Worm (Caenorhabditis elegans) whole organism, L1 larva: Measurements from ENCODE around the gene C56E6.4.

Experiments used
- C04F5.9 ChIP-seq: sonication (generic microtip); optimal IDR thresholded peaks from 2 replicates; lab custom pipeline; 2016; ENCODE audit warnings: missing genetic modification characterization, missing compliant biosample characterization
- C16A3.4 ChIP-seq: fragments of 150-350 bp; optimal IDR thresholded peaks from 2 replicates; lab custom pipeline; 2014; ENCODE audit warnings: missing biosample characterization, missing genetic modification characterization
- F16B12.6 ChIP-seq: fragments of 150-350 bp; optimal IDR thresholded peaks from 2 replicates; lab custom pipeline; 2014; ENCODE audit warnings: missing biosample characterization, missing genetic modification characterization
- Y116A8C.19 ChIP-seq: sonication (generic microtip); optimal IDR thresholded peaks from 2 replicates; lab custom pipeline; 2016; ENCODE audit warnings: missing compliant biosample characterization, missing genetic modification characterization, borderline replicate concordance
- alr-1 ChIP-seq: fragments of 200-800 bp; sonication (Bioruptor generic); optimal IDR thresholded peaks from 2 replicates; lab custom pipeline; 2018; ENCODE audit warnings: borderline replicate concordance, mild to moderate bottlenecking, missing genetic modification characterization, missing compliant biosample characterization
- ama-1 ChIP-seq: fragments of 150-350 bp; optimal IDR thresholded peaks from 2 replicates; lab custom pipeline; 2014
- ceh-63 ChIP-seq: fragments of 200-800 bp; sonication (Bioruptor generic); optimal IDR thresholded peaks from 2 replicates; lab custom pipeline; 2018; ENCODE audit warnings: mild to moderate bottlenecking, missing genetic modification characterization, missing compliant biosample characterization
- ceh-90 ChIP-seq: sonication (generic microtip); optimal IDR thresholded peaks from 2 replicates; lab custom pipeline; 2016; ENCODE audit warnings: missing genetic modification characterization, missing compliant biosample characterization
- ces-1 ChIP-seq: fragments of 150-350 bp; optimal IDR thresholded peaks from 2 replicates; lab custom pipeline; 2014; ENCODE audit warnings: missing biosample characterization, missing genetic modification reagents, missing genetic modification characterization
- dpl-1 ChIP-seq, 3 experiments: fragments of 150-350 bp in 2 of 3; sonication (generic microtip) in 1 of 3; optimal IDR thresholded peaks; 2 replicates each; lab custom pipeline; 2014 to 2017; ENCODE audit warnings: missing biosample characterization in 3 of 3, missing genetic modification characterization in 3 of 3, missing genetic modification reagents in 3 of 3
- dsc-1 ChIP-seq: sonication (generic microtip); optimal IDR thresholded peaks from 2 replicates; lab custom pipeline; 2016; ENCODE audit warnings: mild to moderate bottlenecking, missing genetic modification characterization, missing compliant biosample characterization
- efl-1 ChIP-seq, 4 experiments: fragments of 150-350 bp; optimal IDR thresholded peaks in 3 of 4; peaks in 1 of 4; 1 replicate in 1 of 4; 2 replicates in 3 of 4; lab custom pipeline; 2014; ENCODE audit warnings: missing biosample characterization in 2 of 4, missing genetic modification characterization in 2 of 4, missing genetic modification reagents in 2 of 4
- egl-13 ChIP-seq: sonication (generic microtip); optimal IDR thresholded peaks from 2 replicates; lab custom pipeline; 2016; ENCODE audit warnings: missing genotype, missing genetic modification reagents, missing genetic modification characterization, missing compliant biosample characterization
- elt-2 ChIP-seq: sonication (generic microtip); optimal IDR thresholded peaks from 2 replicates; lab custom pipeline; 2016; ENCODE audit warnings: missing genetic modification characterization, mild to moderate bottlenecking, inconsistent platforms, missing compliant biosample characterization, missing genetic modification reagents
- elt-3 ChIP-seq, 6 experiments: fragments of 150-350 bp in 1 of 6; sonication (generic microtip); optimal IDR thresholded peaks; 2 replicates each; lab custom pipeline; 2017 to 2018; ENCODE audit warnings: missing biosample characterization in 6 of 6, missing genetic modification characterization in 6 of 6, inconsistent platforms in 1 of 6
- ets-5 ChIP-seq: fragments of 200-800 bp; sonication (Bioruptor generic); IDR thresholded peaks from 2 replicates; pipeline ENCODE4 v1.3.6; 2022; ENCODE audit warnings: missing genetic modification characterization, missing compliant biosample characterization
- fkh-10 ChIP-seq: sonication (generic microtip); optimal IDR thresholded peaks from 2 replicates; lab custom pipeline; 2017; ENCODE audit warnings: missing biosample characterization, missing genetic modification reagents, missing genetic modification characterization
- fkh-8 ChIP-seq: sonication (generic microtip); optimal IDR thresholded peaks from 2 replicates; lab custom pipeline; 2016; ENCODE audit warnings: mild to moderate bottlenecking, missing genetic modification characterization, missing compliant biosample characterization
- grh-1 ChIP-seq: fragments of 200-800 bp; sonication (Bioruptor generic); IDR thresholded peaks from 2 replicates; pipeline ENCODE4 v1.3.6; 2022; ENCODE audit warnings: missing genetic modification reagents, missing genetic modification characterization, missing compliant biosample characterization
- hlh-4 ChIP-seq: sonication (generic microtip); optimal IDR thresholded peaks from 2 replicates; lab custom pipeline; 2016; ENCODE audit warnings: mild to moderate bottlenecking, missing genetic modification characterization, missing compliant biosample characterization
- hpl-2 ChIP-seq: fragments of 150-350 bp; optimal IDR thresholded peaks from 2 replicates; lab custom pipeline; 2014; ENCODE audit warnings: missing biosample characterization, missing genetic modification reagents, missing genetic modification characterization
- irx-1 ChIP-seq: sonication (generic microtip); optimal IDR thresholded peaks from 2 replicates; lab custom pipeline; 2016; ENCODE audit warnings: missing genetic modification characterization, missing compliant biosample characterization
- isw-1 ChIP-seq: fragments of 200-800 bp; sonication (Bioruptor generic); IDR thresholded peaks from 2 replicates; pipeline ENCODE4 v1.3.6; 2022; ENCODE audit warnings: missing genetic modification characterization, missing compliant biosample characterization
- jun-1 ChIP-seq: fragments of 150-350 bp; optimal IDR thresholded peaks from 2 replicates; lab custom pipeline; 2014; ENCODE audit warnings: missing biosample characterization, missing genetic modification reagents, missing genetic modification characterization
- lin-13 ChIP-seq: fragments of 150-350 bp; optimal IDR thresholded peaks from 2 replicates; lab custom pipeline; 2014; ENCODE audit warnings: missing biosample characterization, missing genetic modification reagents, missing genetic modification characterization
- lin-14 ChIP-seq: fragments of 200-800 bp; sonication (Bioruptor generic); optimal IDR thresholded peaks from 2 replicates; lab custom pipeline; 2018; ENCODE audit warnings: mild to moderate bottlenecking, missing genetic modification characterization, moderate library complexity, missing compliant biosample characterization
- lin-15B ChIP-seq: fragments of 150-350 bp; sonication (generic microtip); optimal IDR thresholded peaks from 3 replicates; lab custom pipeline; 2014; ENCODE audit warnings: missing biosample characterization, missing genetic modification characterization
- lin-39 ChIP-seq: fragments of 150-350 bp; optimal IDR thresholded peaks from 2 replicates; lab custom pipeline; 2014; ENCODE audit warnings: missing biosample characterization, missing genetic modification reagents, missing genetic modification characterization
- lir-3 ChIP-seq: sonication (generic microtip); optimal IDR thresholded peaks from 2 replicates; lab custom pipeline; 2016; ENCODE audit warnings: mild to moderate bottlenecking, missing genetic modification characterization, moderate library complexity, missing compliant biosample characterization; ENCODE audit not compliant: poor library complexity
- lsy-2 ChIP-seq, 2 experiments: fragments of 150-350 bp; optimal IDR thresholded peaks; 2 replicates each; lab custom pipeline; 2014; ENCODE audit warnings: missing biosample characterization in 2 of 2, missing genetic modification characterization in 2 of 2
- mef-2 ChIP-seq: fragments of 150-350 bp; optimal IDR thresholded peaks from 2 replicates; lab custom pipeline; 2014; ENCODE audit warnings: missing biosample characterization, missing genetic modification characterization
- nhr-12 ChIP-seq: sonication (generic microtip); optimal IDR thresholded peaks from 2 replicates; lab custom pipeline; 2017; ENCODE audit warnings: missing biosample characterization, missing genetic modification characterization
- nhr-19 ChIP-seq: fragments of 200-800 bp; sonication (Bioruptor generic); conservative IDR thresholded peaks from 2 replicates; pipeline ENCODE4 v1.3.6; 2022; ENCODE audit warnings: missing genetic modification characterization, missing compliant biosample characterization
- nhr-20 ChIP-seq: sonication (generic microtip); optimal IDR thresholded peaks from 2 replicates; lab custom pipeline; 2016; ENCODE audit warnings: mild to moderate bottlenecking, missing genetic modification characterization, missing compliant biosample characterization
- nhr-237 ChIP-seq: fragments of 150-350 bp; optimal IDR thresholded peaks from 2 replicates; lab custom pipeline; 2014; ENCODE audit warnings: missing biosample characterization, missing genetic modification characterization
- nhr-71 ChIP-seq: sonication (generic microtip); optimal IDR thresholded peaks from 2 replicates; lab custom pipeline; 2016; ENCODE audit warnings: mild to moderate bottlenecking, missing genetic modification characterization, moderate library complexity, missing compliant biosample characterization
- nhr-85 ChIP-seq: sonication (generic microtip); peaks from one replicate; lab custom pipeline; 2016; ENCODE audit warnings: missing genetic modification characterization, inconsistent platforms, missing compliant biosample characterization
- pag-3 ChIP-seq: sonication (generic microtip); optimal IDR thresholded peaks from 2 replicates; lab custom pipeline; 2017; ENCODE audit warnings: missing genetic modification characterization, mild to moderate bottlenecking, missing compliant biosample characterization, antibody characterized with exemption, borderline replicate concordance; ENCODE audit not compliant: insufficient read depth
- pqm-1 ChIP-seq: sonication (generic microtip); optimal IDR thresholded peaks from 3 replicates; lab custom pipeline; 2017; ENCODE audit warnings: missing biosample characterization, missing genetic modification characterization
- rnt-1 ChIP-seq: sonication (generic microtip); optimal IDR thresholded peaks from 2 replicates; lab custom pipeline; 2016; ENCODE audit warnings: mild to moderate bottlenecking, missing genetic modification characterization, moderate library complexity, missing compliant biosample characterization
- skn-1 ChIP-seq: fragments of 150-350 bp; optimal IDR thresholded peaks from 2 replicates; lab custom pipeline; 2014; ENCODE audit warnings: missing biosample characterization, missing genetic modification characterization
- snu-23 ChIP-seq: sonication (generic microtip); optimal IDR thresholded peaks from 2 replicates; lab custom pipeline; 2016; ENCODE audit warnings: missing genetic modification characterization, missing compliant biosample characterization
- sox-4 ChIP-seq: sonication (generic microtip); optimal IDR thresholded peaks from 2 replicates; lab custom pipeline; 2016; ENCODE audit warnings: missing genetic modification characterization, missing compliant biosample characterization
- sptf-1 ChIP-seq: fragments of 150-350 bp; optimal IDR thresholded peaks from 2 replicates; lab custom pipeline; 2014; ENCODE audit warnings: missing biosample characterization, missing genetic modification characterization
- sup-37 ChIP-seq: fragments of 200-800 bp; sonication (Bioruptor generic); optimal IDR thresholded peaks from 2 replicates; lab custom pipeline; 2018; ENCODE audit warnings: mild to moderate bottlenecking, missing genetic modification characterization, missing compliant biosample characterization
- unc-62 ChIP-seq: fragments of 150-350 bp; optimal IDR thresholded peaks from 2 replicates; lab custom pipeline; 2014; ENCODE audit warnings: missing biosample characterization, missing genetic modification reagents, missing genetic modification characterization
- unc-98 ChIP-seq: fragments of 200-800 bp; sonication (Bioruptor generic); IDR thresholded peaks from 2 replicates; pipeline ENCODE4 v1.3.6; 2022; ENCODE audit warnings: missing genetic modification characterization, missing compliant biosample characterization
- vab-15 ChIP-seq: sonication (generic microtip); optimal IDR thresholded peaks from 2 replicates; lab custom pipeline; 2017; ENCODE audit warnings: missing genotype, mild to moderate bottlenecking, missing genetic modification characterization, missing compliant biosample characterization
- zip-4 ChIP-seq: fragments of 200-800 bp; sonication (Bioruptor generic); optimal IDR thresholded peaks from 2 replicates; lab custom pipeline; 2018; ENCODE audit warnings: mild to moderate bottlenecking, missing genetic modification characterization, moderate library complexity, missing compliant biosample characterization
- ztf-11 ChIP-seq, 2 experiments: sonication (generic microtip); optimal IDR thresholded peaks; 2 replicates each; lab custom pipeline; 2016 to 2017; ENCODE audit warnings: missing genetic modification characterization in 2 of 2, missing biosample characterization in 1 of 2, missing compliant biosample characterization in 1 of 2
- ztf-4 ChIP-seq: fragments of 150-350 bp; optimal IDR thresholded peaks from 2 replicates; lab custom pipeline; 2014; ENCODE audit warnings: missing biosample characterization, missing genetic modification characterization

The C56E6.4 gene

DNA sequence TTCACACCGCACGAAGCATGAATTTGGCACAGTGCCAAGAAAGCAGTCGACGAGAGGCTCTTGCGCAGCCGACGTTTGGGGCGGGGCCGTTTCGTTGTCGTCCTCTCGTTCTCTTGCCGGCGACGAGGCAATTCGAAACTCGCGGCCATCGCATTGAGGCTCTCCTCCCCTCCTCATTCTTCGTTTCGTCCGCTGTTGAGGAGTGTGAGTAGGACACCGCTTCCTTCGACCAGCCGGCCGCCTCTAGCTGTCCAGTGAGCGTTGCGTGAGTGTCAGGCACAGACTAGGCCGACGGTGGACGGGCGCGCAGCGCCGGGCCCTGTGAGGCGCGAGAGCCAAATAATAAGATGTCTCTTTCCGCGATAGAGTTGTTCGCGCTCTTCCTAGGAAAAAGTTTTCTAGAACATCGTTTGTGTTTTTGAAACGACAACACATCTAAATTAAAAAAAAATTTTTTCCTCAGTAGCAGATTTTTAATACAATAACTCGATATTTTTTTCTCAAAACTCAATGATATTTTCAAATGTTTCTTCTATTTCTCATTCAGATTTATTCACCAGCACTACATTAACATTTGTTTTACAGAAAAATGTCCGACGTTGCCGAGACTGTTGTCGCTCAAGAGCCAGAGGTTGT lies 36.6 kb downstream of the C56E6.4 start, which contains the start of the genes T28D9.11 and T28D9.1 (continued):
- TF ChIP-seq ces-1 (GFP tag; lab: Kevin White, UChicago): no peak
- TF ChIP-seq unc-98 (GFP tag; lab: Robert Waterston, UW): no peak
- TF ChIP-seq ceh-90: no peak
- 0 out of 2 replicates have a peak, but pooled peaks have one; percentile 16 for TF ChIP-seq nhr-19 (GFP tag; lab: Robert Waterston, UW)
- TF ChIP-seq zip-4: no peak
- no peak for TF ChIP-seq pag-3 (tag; lab: Kevin White, UChicago)
- TF ChIP-seq hpl-2: no peak
- no peak for TF ChIP-seq elt-3 (tag; optimal IDR thresholded peaks at IDR 0.05; lab: Kevin White, UChicago)
- peak; percentile 87 for TF ChIP-seq fkh-8
- TF ChIP-seq nhr-12 (tag; lab: Kevin White, UChicago): no peak
- no peak for TF ChIP-seq sptf-1 (tag; lab: Kevin White, UChicago)
- no peak for TF ChIP-seq pqm-1 (tag; lab: Kevin White, UChicago)
- no peak for TF ChIP-seq F16B12.6 (tag; lab: Kevin White, UChicago)
- no peak for TF ChIP-seq nhr-237
- TF ChIP-seq isw-1 (GFP tag; lab: Robert Waterston, UW): no peak
- peak; percentile 55 for TF ChIP-seq nhr-71
- no peak for TF ChIP-seq jun-1 (tag; lab: Kevin White, UChicago)
- peak; percentile 58 for TF ChIP-seq rnt-1
- TF ChIP-seq C16A3.4: peak; percentile 12
- TF ChIP-seq mef-2 (tag; lab: Kevin White, UChicago): no peak
- TF ChIP-seq snu-23 (GFP tag; lab: Kevin White, UChicago): peak; percentile 32
- TF ChIP-seq dsc-1 (tag; lab: Kevin White, UChicago): peak; percentile 18
- no peak for TF ChIP-seq lin-39 (tag; lab: Kevin White, UChicago)
- TF ChIP-seq efl-1 (optimal IDR thresholded peaks at IDR 0.05; lab: Kevin White, UChicago): peak; percentile 38 to 55
- peak in 1 of 2 experiments; percentile 32 for TF ChIP-seq efl-1 (GFP tag; optimal IDR thresholded peaks at IDR 0.05 in 1 of 2; lab: Kevin White, UChicago)
- TF ChIP-seq irx-1 (tag; lab: Kevin White, UChicago): no peak
- no peak for TF ChIP-seq sup-37 (GFP tag; lab: Kevin White, UChicago)
- TF ChIP-seq ztf-4: peak; percentile 23
- no peak for TF ChIP-seq alr-1 (tag; lab: Kevin White, UChicago)
- TF ChIP-seq ets-5 (GFP tag; lab: Robert Waterston, UW): no peak
- TF ChIP-seq lin-13 (GFP tag; lab: Kevin White, UChicago): peak; percentile 33
- no peak for TF ChIP-seq nhr-85 (tag; lab: Kevin White, UChicago)
- no peak for TF ChIP-seq vab-15 (tag; lab: Kevin White, UChicago)
- TF ChIP-seq egl-13: peak; percentile 26
- TF ChIP-seq lin-14 (GFP tag; lab: Kevin White, UChicago): peak; percentile 88
- TF ChIP-seq sox-4 (tag; lab: Kevin White, UChicago): no peak
- TF ChIP-seq elt-2 (tag; lab: Kevin White, UChicago): no peak
- peak in 1 of 2 experiments; percentile 54 for TF ChIP-seq ztf-11 (tag; optimal IDR thresholded peaks at IDR 0.05; lab: Kevin White, UChicago)
- TF ChIP-seq lin-15B (tag; lab: Kevin White, UChicago): no peak
- TF ChIP-seq C04F5.9: no peak
- no peak for TF ChIP-seq lir-3 (tag; lab: Kevin White, UChicago)
- TF ChIP-seq ceh-63: no peak
- no peak for TF ChIP-seq skn-1 (tag; lab: Kevin White, UChicago)
- TF ChIP-seq lsy-2 (tag; optimal IDR thresholded peaks at IDR 0.05; lab: Kevin White, UChicago): peak; percentile 46 to 71
- peak; percentile 50 for TF ChIP-seq fkh-10 (GFP tag; lab: Kevin White, UChicago)
- no peak for TF ChIP-seq unc-62 (GFP tag; lab: Kevin White, UChicago)
- TF ChIP-seq ama-1: peak; percentile 59
- TF ChIP-seq grh-1 (GFP tag; lab: Robert Waterston, UW): 0 out of 2 replicates have a peak, but pooled peaks have one; percentile 22
- no peak for TF ChIP-seq Y116A8C.19 (tag; lab: Kevin White, UChicago)
- TF ChIP-seq nhr-20 (tag; lab: Kevin White, UChicago): peak; percentile 32
- TF ChIP-seq dpl-1 (GFP tag; optimal IDR thresholded peaks at IDR 0.05; lab: Kevin White, UChicago): peak in 2 of 3 experiments; percentile 4 to 50
- TF ChIP-seq hlh-4 (tag; lab: Kevin White, UChicago): no peak
